Fruit fly (Drosophila melanogaster) whole organism, embryonic: ENCODE data around the gene Trm7-32.

ENCODE experiments used
- Atf-2 ChIP-seq: fragments of 200-800 bp; sonication (Bioruptor generic); optimal IDR thresholded peaks from 2 replicates; lab custom pipeline; 2016; ENCODE audit warnings: missing biosample characterization, missing genetic modification characterization
- Atf6 ChIP-seq: fragments of 200-800 bp; sonication (Bioruptor generic); IDR thresholded peaks from 2 replicates; pipeline ENCODE4 v1.3.6; 2022; ENCODE audit warnings: missing biosample characterization, missing genetic modification characterization
- BEAF-32 ChIP-seq: fragments of 200-800 bp; sonication (Bioruptor generic); optimal IDR thresholded peaks from 3 replicates; lab custom pipeline; 2017; ENCODE audit warnings: missing biosample characterization, missing genetic modification characterization, mild to moderate bottlenecking, moderate library complexity, missing genetic modification reagents
- Bdp1 ChIP-seq: fragments of 200-800 bp; sonication (Bioruptor generic); optimal IDR thresholded peaks from 3 replicates; lab custom pipeline; 2016; ENCODE audit warnings: missing biosample characterization, missing genetic modification characterization
- Bteb2 ChIP-seq: fragments of 200-800 bp; sonication (Bioruptor generic); optimal IDR thresholded peaks from 2 replicates; lab custom pipeline; 2016; ENCODE audit warnings: missing biosample characterization, missing genetic modification characterization
- CG12769 ChIP-seq: fragments of 200-800 bp; sonication (Bioruptor generic); optimal IDR thresholded peaks from 2 replicates; lab custom pipeline; 2019; ENCODE audit warnings: missing biosample characterization, mild to moderate bottlenecking, missing genetic modification characterization, moderate library complexity
- CG13123 ChIP-seq: fragments of 200-800 bp; sonication (Bioruptor generic); optimal IDR thresholded peaks from 2 replicates; lab custom pipeline; 2016; ENCODE audit warnings: missing biosample characterization, missing genetic modification characterization
- CG15514 ChIP-seq: fragments of 200-800 bp; sonication (Bioruptor generic); optimal IDR thresholded peaks from 3 replicates; lab custom pipeline; 2017; ENCODE audit warnings: missing biosample characterization, missing genetic modification characterization, mild to moderate bottlenecking, moderate library complexity, missing genetic modification reagents
- CG1602 ChIP-seq: fragments of 200-800 bp; sonication (Bioruptor generic); optimal IDR thresholded peaks from 3 replicates; lab custom pipeline; 2016; ENCODE audit warnings: missing biosample characterization, missing genetic modification characterization
- CG16779 ChIP-seq: fragments of 200-800 bp; sonication (Bioruptor generic); IDR thresholded peaks from 2 replicates; pipeline ENCODE4 v1.3.6; 2022; ENCODE audit warnings: missing biosample characterization, missing genetic modification characterization
- CG17359 ChIP-seq: fragments of 200-800 bp; sonication (Bioruptor generic); optimal IDR thresholded peaks from 3 replicates; lab custom pipeline; 2018; ENCODE audit warnings: missing biosample characterization, mild to moderate bottlenecking, missing genetic modification characterization, moderate library complexity
- CG17802 ChIP-seq: fragments of 200-800 bp; sonication (Bioruptor generic); optimal IDR thresholded peaks from 2 replicates; lab custom pipeline; 2018; ENCODE audit warnings: missing biosample characterization, mild to moderate bottlenecking, missing genetic modification characterization, moderate library complexity
- CG30020 ChIP-seq: fragments of 200-800 bp; optimal IDR thresholded peaks from 2 replicates; lab custom pipeline; 2019; ENCODE audit warnings: missing biosample characterization, mild to moderate bottlenecking, missing genetic modification characterization, moderate library complexity
- CG3407 ChIP-seq: fragments of 200-800 bp; sonication (Bioruptor generic); optimal IDR thresholded peaks from 2 replicates; lab custom pipeline; 2018; ENCODE audit warnings: missing biosample characterization, mild to moderate bottlenecking, missing genetic modification characterization
- CG34376 ChIP-seq: fragments of 200-800 bp; sonication (Bioruptor generic); optimal IDR thresholded peaks from 2 replicates; lab custom pipeline; 2018; ENCODE audit warnings: missing biosample characterization, mild to moderate bottlenecking, missing genetic modification characterization
- CG34422 ChIP-seq: fragments of 200-800 bp; sonication (Bioruptor generic); IDR thresholded peaks from 3 replicates; pipeline ENCODE4 v1.3.6; 2022; ENCODE audit warnings: missing biosample characterization, missing genetic modification characterization
- CG3838 ChIP-seq: fragments of 200-800 bp; sonication (Bioruptor generic); optimal IDR thresholded peaks from 3 replicates; lab custom pipeline; 2016; ENCODE audit warnings: missing biosample characterization, missing genetic modification characterization
- CG5245 ChIP-seq: fragments of 200-800 bp; sonication (Bioruptor generic); optimal IDR thresholded peaks from 3 replicates; lab custom pipeline; 2016; ENCODE audit warnings: missing biosample characterization, missing genetic modification characterization
- CG9727 ChIP-seq: fragments of 200-800 bp; sonication (Bioruptor generic); optimal IDR thresholded peaks from 3 replicates; lab custom pipeline; 2017; ENCODE audit warnings: missing biosample characterization, mild to moderate bottlenecking, missing genetic modification characterization
- HmgZ ChIP-seq: fragments of 200-800 bp; sonication (Bioruptor generic); optimal IDR thresholded peaks from 2 replicates; lab custom pipeline; 2018; ENCODE audit warnings: missing biosample characterization, mild to moderate bottlenecking, missing genetic modification characterization
- Hmx ChIP-seq: fragments of 200-800 bp; sonication (Bioruptor generic); optimal IDR thresholded peaks from 2 replicates; lab custom pipeline; 2016; ENCODE audit warnings: missing biosample characterization, missing genetic modification characterization
- Hr3 ChIP-seq: fragments of 200-800 bp; sonication (Bioruptor generic); optimal IDR thresholded peaks from 3 replicates; lab custom pipeline; 2016; ENCODE audit warnings: missing biosample characterization, missing genetic modification characterization
- MESR4 ChIP-seq: fragments of 200-800 bp; sonication (Bioruptor generic); optimal IDR thresholded peaks from 2 replicates; lab custom pipeline; 2018; ENCODE audit warnings: missing biosample characterization, mild to moderate bottlenecking, missing genetic modification characterization, moderate library complexity
- Ptx1 ChIP-seq: fragments of 200-800 bp; sonication (Bioruptor generic); IDR thresholded peaks from 2 replicates; pipeline ENCODE4 v1.3.6; 2022; ENCODE audit warnings: missing biosample characterization, missing genetic modification characterization
- Side ChIP-seq: fragments of 200-800 bp; sonication (Bioruptor generic); optimal IDR thresholded peaks from 2 replicates; lab custom pipeline; 2016; ENCODE audit warnings: missing biosample characterization, missing genetic modification characterization
- Sry-β ChIP-seq: fragments of 200-800 bp; sonication (Bioruptor generic); optimal IDR thresholded peaks from 2 replicates; lab custom pipeline; 2018; ENCODE audit warnings: missing biosample characterization, mild to moderate bottlenecking, missing genetic modification characterization, moderate library complexity
- Trl ChIP-seq, 3 experiments: fragments of >200 bp in 2 of 3; fragments of 200-800 bp in 1 of 3; sonication (Bioruptor generic) in 1 of 3; optimal IDR thresholded peaks; 2 replicates in 1 of 3; 3 replicates in 2 of 3; lab custom pipeline; 2016 to 2017; ENCODE audit warnings: missing biosample characterization in 1 of 3, missing genetic modification characterization in 1 of 3
- Usf ChIP-seq: fragments of 200-800 bp; sonication (Bioruptor generic); optimal IDR thresholded peaks from 2 replicates; lab custom pipeline; 2017; ENCODE audit warnings: missing genotype, missing biosample characterization, missing genetic modification characterization
- ato ChIP-seq: fragments of 200-800 bp; sonication (Bioruptor generic); IDR thresholded peaks from 2 replicates; pipeline ENCODE4 v1.3.6; 2022; ENCODE audit warnings: missing biosample characterization, missing genetic modification characterization; ENCODE audit not compliant: partially characterized antibody
- ci ChIP-seq: fragments of 200-800 bp; sonication (Bioruptor generic); IDR thresholded peaks from 3 replicates; pipeline ENCODE4 v1.3.6; 2022; ENCODE audit warnings: missing biosample characterization, missing genetic modification characterization
- crp ChIP-seq, 2 experiments: fragments of 200-800 bp; sonication (Bioruptor generic); optimal IDR thresholded peaks; 2 replicates in 1 of 2; 3 replicates in 1 of 2; lab custom pipeline; 2017; ENCODE audit warnings: missing biosample characterization in 2 of 2, missing genetic modification characterization in 2 of 2, mild to moderate bottlenecking in 1 of 2, moderate library complexity in 1 of 2
- cwo ChIP-seq: fragments of 200-800 bp; sonication (Bioruptor generic); optimal IDR thresholded peaks from 3 replicates; lab custom pipeline; 2017; ENCODE audit warnings: missing biosample characterization, missing genetic modification characterization, mild to moderate bottlenecking, moderate library complexity, missing genetic modification reagents
- dati ChIP-seq: fragments of 200-800 bp; sonication (Bioruptor generic); IDR thresholded peaks from 2 replicates; pipeline ENCODE4 v1.3.6; 2022; ENCODE audit warnings: missing biosample characterization, missing genetic modification characterization
- dimm ChIP-seq: fragments of 200-800 bp; sonication (Bioruptor generic); IDR thresholded peaks from 2 replicates; pipeline ENCODE4 v1.3.6; 2022; ENCODE audit warnings: missing biosample characterization, missing genetic modification characterization
- dpn ChIP-seq, 2 experiments: fragments of 200-800 bp; sonication (Bioruptor generic); optimal IDR thresholded peaks; 3 replicates each; lab custom pipeline; 2016; ENCODE audit warnings: missing biosample characterization in 2 of 2, missing genetic modification characterization in 2 of 2
- exex ChIP-seq: fragments of 200-800 bp; sonication (Bioruptor generic); optimal IDR thresholded peaks from 4 replicates; lab custom pipeline; 2018; ENCODE audit warnings: missing biosample characterization, mild to moderate bottlenecking, missing genetic modification characterization, moderate library complexity
- eyg ChIP-seq: fragments of 200-800 bp; sonication (Bioruptor generic); optimal IDR thresholded peaks from 3 replicates; lab custom pipeline; 2016; ENCODE audit warnings: missing biosample characterization, missing genetic modification characterization
- ftz-f1 ChIP-seq: fragments of 200-800 bp; sonication (Bioruptor generic); optimal IDR thresholded peaks from 2 replicates; lab custom pipeline; 2016; ENCODE audit warnings: missing biosample characterization, missing genetic modification characterization
- grau ChIP-seq: fragments of 200-800 bp; optimal IDR thresholded peaks from 3 replicates; lab custom pipeline; 2019; ENCODE audit warnings: missing biosample characterization, mild to moderate bottlenecking, missing genetic modification characterization, moderate library complexity
- kay ChIP-seq: fragments of 200-800 bp; sonication (Bioruptor generic); optimal IDR thresholded peaks from 2 replicates; lab custom pipeline; 2016; ENCODE audit warnings: missing biosample characterization, missing genetic modification characterization
- mam ChIP-seq: fragments of 200-800 bp; sonication (Bioruptor generic); optimal IDR thresholded peaks from 3 replicates; lab custom pipeline; 2016; ENCODE audit warnings: missing biosample characterization, missing genetic modification characterization
- nerfin-1 ChIP-seq: fragments of 200-800 bp; sonication (Bioruptor generic); optimal IDR thresholded peaks from 3 replicates; lab custom pipeline; 2019; ENCODE audit warnings: missing biosample characterization, mild to moderate bottlenecking, missing genetic modification characterization, moderate library complexity
- pros ChIP-seq: fragments of 200-800 bp; sonication (Bioruptor generic); optimal IDR thresholded peaks from 3 replicates; lab custom pipeline; 2019; ENCODE audit warnings: missing biosample characterization, mild to moderate bottlenecking, missing genetic modification characterization, moderate library complexity
- row ChIP-seq: fragments of 200-800 bp; sonication (Bioruptor generic); IDR thresholded peaks from 3 replicates; pipeline ENCODE4 v1.3.6; 2022; ENCODE audit warnings: missing biosample characterization, missing genetic modification characterization
- sens-2 ChIP-seq: fragments of 200-800 bp; sonication (Bioruptor generic); IDR thresholded peaks from 2 replicates; pipeline ENCODE4 v1.3.6; 2022; ENCODE audit warnings: missing biosample characterization, missing genetic modification characterization
- slbo ChIP-seq: fragments of 200-800 bp; sonication (Bioruptor generic); IDR thresholded peaks from 2 replicates; pipeline ENCODE4 v1.3.6; 2022; ENCODE audit warnings: missing biosample characterization, missing genetic modification characterization
- slp2 ChIP-seq: fragments of 200-800 bp; sonication (Bioruptor generic); optimal IDR thresholded peaks from 2 replicates; lab custom pipeline; 2016; ENCODE audit warnings: missing biosample characterization, missing genetic modification characterization
- stc ChIP-seq: fragments of 200-800 bp; sonication (Bioruptor generic); IDR thresholded peaks from 2 replicates; pipeline ENCODE4 v1.3.6; 2022; ENCODE audit warnings: missing biosample characterization, missing genetic modification characterization
- tgo ChIP-seq: fragments of 200-800 bp; sonication (Bioruptor generic); IDR thresholded peaks from 3 replicates; pipeline ENCODE4 v1.3.6; 2022; ENCODE audit warnings: missing biosample characterization, missing genetic modification characterization
- ttk ChIP-seq: fragments of 200-800 bp; sonication (Bioruptor generic); IDR thresholded peaks from 2 replicates; pipeline ENCODE4 v2.1.2; 2022; ENCODE audit warnings: missing biosample characterization, missing genetic modification characterization
- z ChIP-seq: fragments of 200-800 bp; sonication (Bioruptor generic); IDR thresholded peaks from 3 replicates; pipeline ENCODE4 v1.3.6; 2022; ENCODE audit warnings: missing biosample characterization, missing genetic modification characterization

Trm7-32 gene

dm6 chr3R:17059811-17060169 lies 19.3 kb downstream of the Trm7-32 start (continued):
- TF ChIP-seq Atf6 (GFP tag; lab: Robert Waterston, UW) (peak; percentile 47; the same call in 1 of the 2 replicates), Ptx1 (GFP tag; lab: Robert Waterston, UW) (no peak), cwo (GFP tag; lab: Kevin White, UChicago) (peak; percentile 6), CG13123 (GFP tag; lab: Kevin White, UChicago) (no peak), crp (GFP tag; optimal IDR thresholded peaks at IDR 0.05; lab: Kevin White, UChicago) (no peak), CG12769 (tag; lab: Kevin White, UChicago) (peak; percentile 49), Usf (GFP tag; lab: Kevin White, UChicago) (no peak), Hmx (GFP tag; lab: Kevin White, UChicago) (no peak), BEAF-32 (GFP tag; lab: Kevin White, UChicago) (no peak), Bteb2 (GFP tag; lab: Kevin White, UChicago) (no peak), sens-2 (GFP tag; lab: Robert Waterston, UW) (no peak), stc (GFP tag; lab: Robert Waterston, UW) (no peak), z (GFP tag; lab: Robert Waterston, UW) (peak; percentile 55; the same call in 1 of the 3 replicates), CG17802 (tag; lab: Kevin White, UChicago) (no peak), slp2 (GFP tag; lab: Kevin White, UChicago) (no peak), CG15514 (GFP tag; lab: Kevin White, UChicago) (no peak), ttk (GFP tag; lab: Robert Waterston, UW) (no peak), dpn (GFP tag; optimal IDR thresholded peaks at IDR 0.05; lab: Kevin White, UChicago) (no peak), kay (no peak), Trl (optimal IDR thresholded peaks at IDR 0.05; lab: Kevin White, UChicago) (peak; percentile 30 to 57), Trl (GFP tag; optimal IDR thresholded peaks at IDR 0.05; lab: Kevin White, UChicago) (no peak), Sry-β (GFP tag; lab: Kevin White, UChicago) (no peak), CG9727 (GFP tag; lab: Kevin White, UChicago) (no peak), dimm (GFP tag; lab: Robert Waterston, UW) (no peak), exex (tag; lab: Kevin White, UChicago) (peak; percentile 57), CG3838 (GFP tag; lab: Kevin White, UChicago) (no peak), Hr3 (GFP tag; lab: Kevin White, UChicago) (no peak), Bdp1 (GFP tag; lab: Kevin White, UChicago) (no peak), CG3407 (GFP tag; lab: Kevin White, UChicago) (no peak), pros (GFP tag; lab: Kevin White, UChicago) (no peak), tgo (GFP tag; lab: Robert Waterston, UW) (no peak), dati (GFP tag; lab: Robert Waterston, UW) (no peak), row (GFP tag; lab: Robert Waterston, UW) (no peak)

dm6 chr3R:17060244-17060664 lies 19.8 kb downstream of the Trm7-32 start:
- TF ChIP-seq ato (GFP tag; lab: Robert Waterston, UW) (no peak), CG16779 (no peak), CG34376 (GFP tag; lab: Kevin White, UChicago) (no peak), mam (GFP tag; lab: Kevin White, UChicago) (peak; percentile 48), grau (tag; lab: Kevin White, UChicago) (peak; percentile 91), stc (GFP tag; lab: Robert Waterston, UW) (no peak), CG30020 (tag; lab: Kevin White, UChicago) (no peak), CG5245 (GFP tag; lab: Kevin White, UChicago) (no peak), Side (GFP tag; lab: Kevin White, UChicago) (no peak), CG34422 (GFP tag; lab: Robert Waterston, UW) (0 out of 3 replicates have a peak, but pooled peaks have one; percentile 28), CG17359 (peak; percentile 61), ftz-f1 (GFP tag; lab: Kevin White, UChicago) (no peak), MESR4 (GFP tag; lab: Kevin White, UChicago) (no peak), Atf-2 (GFP tag; lab: Kevin White, UChicago) (no peak), eyg (GFP tag; lab: Kevin White, UChicago) (no peak), nerfin-1 (tag; lab: Kevin White, UChicago) (peak; percentile 30), slbo (GFP tag; lab: Robert Waterston, UW) (peak; percentile 55), CG1602 (GFP tag; lab: Kevin White, UChicago) (peak; percentile 13), HmgZ (tag; lab: Kevin White, UChicago) (no peak), ci (GFP tag; lab: Robert Waterston, UW) (0 out of 3 replicates have a peak, but pooled peaks have one; percentile 7)
